Worm (Caenorhabditis elegans) whole organism, L4/young adult: ENCODE results near the gene dkc-1.
"Not testable (repeated sequence)": the region's sequence is repeated elsewhere in the genome, so short reads cannot be mapped to it uniquely, and the experiment has no call there.

Source experiments
- W03F9.2 ChIP-seq: fragments of 150-350 bp; optimal IDR thresholded peaks from 2 replicates; lab custom pipeline; 2014; ENCODE audit warnings: missing biosample characterization, missing genetic modification characterization
- dao-5 ChIP-seq: sonication (generic microtip); optimal IDR thresholded peaks from 2 replicates; lab custom pipeline; 2016; ENCODE audit warnings: missing genotype, missing genetic modification characterization, moderate library complexity, missing compliant biosample characterization
- him-1 ChIP-seq: sonication (generic microtip); optimal IDR thresholded peaks from 2 replicates; lab custom pipeline; 2016; ENCODE audit warnings: missing genotype, missing genetic modification reagents, missing genetic modification characterization, missing compliant biosample characterization

dkc-1 gene

DNA sequence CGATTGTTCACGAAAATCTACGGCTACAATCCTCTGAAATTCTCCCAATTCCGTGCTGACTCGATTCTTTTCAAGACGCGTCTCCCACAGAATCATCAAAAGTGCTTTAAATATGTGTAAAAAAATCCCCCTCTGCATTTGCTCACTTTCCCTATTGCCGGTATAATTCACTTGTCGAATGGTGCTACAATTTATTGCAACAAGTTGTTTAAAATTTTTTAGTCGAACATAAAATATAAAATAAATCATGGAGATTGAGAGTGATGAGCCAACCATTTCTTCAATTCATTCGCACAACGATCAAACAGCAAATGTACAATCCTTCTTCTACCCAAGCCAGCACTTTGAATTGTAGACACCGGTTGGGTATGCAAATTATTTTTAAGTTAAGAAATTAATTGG is 1.8 kb upstream of the dkc-1 start:
- TF ChIP-seq dao-5 (tag; lab: Kevin White, UChicago) (peak; percentile 41), him-1 (tag; lab: Kevin White, UChicago) (no peak)

DNA sequence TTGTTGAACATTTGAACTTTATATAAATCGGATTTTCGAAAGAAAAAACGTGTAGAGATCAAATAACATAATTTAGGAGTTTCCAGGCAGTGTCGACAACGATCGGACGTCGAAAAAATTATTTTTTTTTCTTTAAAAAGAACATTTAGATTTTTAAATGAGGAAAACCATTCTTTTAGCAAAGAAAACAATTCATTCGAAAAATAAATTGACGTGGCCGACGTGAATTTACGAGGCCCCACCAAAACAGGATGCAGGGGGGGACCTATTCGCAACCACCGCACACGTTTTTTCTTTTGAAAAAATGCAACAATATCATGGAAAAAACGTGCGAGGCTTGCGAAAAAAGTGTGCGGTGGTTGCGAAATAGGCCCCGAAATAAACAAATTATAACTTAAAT is 1.8 kb downstream of the dkc-1 start, which contains the start of gene enu-3.6:
Gene enu-3.6 (plus strand): TSS at position 392 of the 400 bp plus-strand sequence.
- not testable (repeated sequence) for TF ChIP-seq dao-5 (tag; lab: Kevin White, UChicago); him-1 (tag; lab: Kevin White, UChicago); W03F9.2

DNA sequence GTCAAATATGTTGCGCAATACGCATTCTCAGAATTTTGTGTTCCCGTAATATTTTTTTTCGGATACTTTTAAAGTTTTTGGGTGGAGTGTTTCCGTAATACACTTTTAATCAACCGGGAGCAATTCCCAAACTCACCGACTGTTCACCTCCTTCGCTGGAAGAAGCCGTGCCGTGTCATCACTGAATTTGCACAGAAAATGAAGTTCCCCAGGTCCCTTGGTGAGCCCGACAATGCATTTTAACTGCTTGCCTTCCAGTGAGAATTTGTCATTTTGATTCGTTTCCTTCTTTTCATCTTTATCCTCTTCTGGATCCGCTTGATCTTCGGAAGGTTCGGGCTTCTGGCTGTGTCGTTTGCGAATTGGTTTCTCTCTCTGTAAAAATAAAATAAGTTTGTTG is 6.2 kb downstream of the dkc-1 start:
- TF ChIP-seq dao-5 (tag; lab: Kevin White, UChicago) (no peak), him-1 (tag; lab: Kevin White, UChicago) (no peak), W03F9.2 (no peak)

DNA sequence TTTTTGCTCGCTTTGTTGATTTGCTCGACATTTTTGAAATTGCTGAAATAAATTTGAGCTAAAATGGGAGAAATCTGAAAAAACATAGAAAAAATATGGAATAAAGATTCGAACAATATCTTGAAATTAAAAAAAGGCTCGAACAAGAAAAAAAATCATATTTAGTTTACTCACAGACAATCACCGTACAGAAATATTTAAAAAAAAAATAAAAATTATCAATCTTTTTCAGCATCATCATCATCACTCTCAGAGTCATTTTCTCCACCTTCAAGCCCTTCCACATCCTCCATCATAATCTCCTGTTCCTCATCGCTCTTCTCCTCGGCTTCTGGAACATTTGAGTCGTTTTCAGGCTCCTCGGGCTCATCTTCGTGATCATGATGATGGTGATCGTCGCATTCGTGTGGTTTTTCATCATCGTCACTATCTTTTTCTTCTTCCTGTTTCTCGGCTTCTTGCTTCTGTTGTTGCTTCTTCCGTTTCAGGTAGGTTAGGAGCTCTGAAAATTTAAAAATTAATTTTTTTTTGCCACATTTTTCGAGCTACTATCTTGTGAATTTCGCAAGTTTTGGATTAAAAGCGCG is 7.3 kb downstream of the dkc-1 start, which contains the start of gene hpl-2:
Gene hpl-2 (minus strand): TSS at position 51 of the 587 bp plus-strand sequence.
- TF ChIP-seq W03F9.2: no peak
- no peak for TF ChIP-seq dao-5 (tag; lab: Kevin White, UChicago)

DNA sequence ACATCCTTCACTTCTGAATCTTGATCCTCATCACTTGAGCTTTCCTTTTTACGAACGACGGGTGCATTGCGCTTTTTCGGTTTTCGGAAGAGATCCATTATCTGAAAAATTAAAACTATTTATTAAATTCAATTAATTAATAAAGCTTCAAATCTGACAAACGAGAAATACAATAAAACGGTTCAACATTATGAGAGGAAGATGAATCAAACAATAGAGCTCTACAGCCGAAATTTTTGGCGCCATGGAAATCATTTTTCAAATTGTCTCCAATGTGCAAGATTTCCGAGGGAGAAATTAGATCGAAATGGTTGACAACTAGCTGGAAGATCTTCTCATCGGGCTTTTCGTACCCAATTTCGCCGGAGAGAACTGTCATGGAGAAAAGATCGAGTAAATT is 9.3 kb downstream of the dkc-1 start, which contains the start of gene rnf-113:
Gene rnf-113 (minus strand): TSS at position 101 of the 400 bp plus-strand sequence.
- no peak for TF ChIP-seq him-1 (tag; lab: Kevin White, UChicago)

DNA sequence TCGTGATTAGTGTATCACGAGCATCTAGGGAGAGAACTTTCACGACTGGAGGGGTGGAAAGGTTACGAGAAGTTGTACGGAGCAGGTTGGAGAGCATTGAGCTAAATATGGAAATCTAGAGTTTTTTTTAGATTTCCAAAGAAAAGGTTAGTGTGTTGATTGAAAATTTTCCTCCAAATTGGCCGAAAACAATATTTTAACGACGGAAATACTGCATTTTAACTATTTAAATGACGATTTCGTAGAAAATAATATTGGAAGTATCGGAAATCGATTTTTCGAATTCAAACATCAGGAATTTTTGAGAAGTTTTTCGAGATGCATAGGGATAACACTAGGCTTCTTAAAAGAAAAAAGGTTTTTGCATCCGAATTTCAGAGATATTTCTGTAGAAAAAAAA is 10.2 kb downstream of the dkc-1 start, which contains the start of gene K01G5.10:
Gene K01G5.10 (minus strand): TSS at position 101 of the 400 bp plus-strand sequence.
- TF ChIP-seq W03F9.2 (no peak), him-1 (tag; lab: Kevin White, UChicago) (no peak), dao-5 (tag; lab: Kevin White, UChicago) (no peak)

DNA sequence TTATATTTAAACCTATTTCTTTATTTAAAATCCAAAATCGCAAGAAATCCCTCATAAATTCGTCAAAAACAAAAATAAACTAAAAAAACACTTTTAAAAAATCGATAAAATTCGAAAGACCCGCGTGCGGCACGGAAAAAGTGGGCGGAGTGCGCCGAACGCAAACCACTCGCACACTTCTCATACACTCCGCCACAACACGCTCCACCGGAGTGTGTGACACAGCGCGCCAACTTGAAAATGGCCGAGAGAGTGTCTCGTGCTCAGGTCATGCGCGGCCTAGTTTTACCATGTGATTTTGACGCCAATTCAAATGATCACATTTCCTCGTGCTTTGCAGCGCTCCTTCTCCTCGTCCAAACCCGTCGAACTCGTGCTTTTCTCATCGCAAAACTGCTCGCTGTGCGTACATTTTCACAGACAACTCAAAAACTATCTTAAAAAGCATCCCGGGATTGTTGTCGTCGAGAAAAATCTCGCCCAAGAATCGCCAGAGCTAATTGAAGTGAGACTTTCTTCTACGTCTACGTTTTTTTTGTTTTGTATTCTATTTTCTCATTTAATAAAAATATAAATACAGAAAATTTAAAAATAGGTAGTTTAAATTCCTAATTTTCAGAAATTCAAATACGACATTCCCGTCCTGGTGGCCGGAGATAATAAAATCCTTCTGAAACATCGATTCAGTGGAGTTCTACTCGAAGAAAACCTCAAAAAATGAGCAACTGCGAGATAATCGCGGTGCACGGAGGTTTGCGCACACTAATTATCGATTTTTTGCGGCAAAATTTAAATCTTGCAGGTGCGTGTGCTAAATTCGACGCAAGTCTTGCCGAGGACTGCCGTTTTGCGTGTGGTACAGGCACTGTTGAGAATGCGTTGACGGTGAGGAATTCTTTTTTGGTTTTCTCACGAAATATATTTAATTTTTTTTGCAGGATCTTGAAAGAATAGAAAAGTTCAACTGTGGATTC is 11.1 kb downstream of the dkc-1 start, which contains the start of gene tasp-1:
Gene tasp-1 (plus strand): TSS at position 258 of the 974 bp plus-strand sequence.
- TF ChIP-seq W03F9.2 (peak; percentile 99), dao-5 (tag; lab: Kevin White, UChicago) (peak; percentile 89), him-1 (tag; lab: Kevin White, UChicago) (peak; percentile 99)

DNA sequence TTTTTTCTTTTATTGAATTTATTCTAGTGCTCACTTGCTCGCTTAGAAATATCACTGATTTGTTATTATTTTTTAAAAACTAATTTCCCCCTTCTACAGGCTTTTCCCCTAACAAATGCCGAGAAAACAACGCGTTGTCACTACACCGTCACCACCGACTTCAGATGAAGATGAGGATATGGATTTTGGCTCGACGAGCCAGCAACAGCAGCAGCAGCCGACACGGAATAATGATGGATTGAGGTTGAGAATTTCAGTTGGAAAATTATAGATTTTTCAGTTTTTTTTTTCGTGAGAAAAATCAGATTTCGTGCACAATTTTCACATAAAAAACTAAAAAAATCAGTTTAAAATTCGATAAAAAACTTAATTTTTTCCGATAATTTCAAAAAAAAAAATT is 14.8 kb downstream of the dkc-1 start, which contains the start of gene dpy-28:
Gene dpy-28 (plus strand): TSS at position 100 of the 400 bp plus-strand sequence.
- TF ChIP-seq him-1 (tag; lab: Kevin White, UChicago) (no peak), dao-5 (tag; lab: Kevin White, UChicago) (no peak), W03F9.2 (no peak)

DNA sequence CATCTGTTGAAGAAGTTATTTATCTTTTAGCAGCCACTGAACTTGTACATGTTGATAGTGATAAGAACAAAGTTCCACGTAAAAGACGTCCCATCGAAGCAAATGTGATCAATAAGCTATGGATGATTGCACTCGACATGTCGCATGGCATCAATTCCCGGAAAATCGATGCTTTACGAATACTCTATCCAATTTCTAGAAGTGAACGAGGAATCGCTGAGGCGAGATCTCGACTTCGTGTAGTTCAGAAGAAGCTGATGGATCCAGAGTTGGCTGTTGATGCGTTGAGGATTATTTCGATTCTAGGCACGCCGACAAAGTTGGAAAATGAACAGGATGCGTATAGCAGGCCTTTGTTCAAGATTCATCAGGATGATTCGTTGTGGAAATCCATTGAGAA is 21.5 kb downstream of the dkc-1 start:
- TF ChIP-seq him-1 (tag; lab: Kevin White, UChicago) (no peak), W03F9.2 (no peak), dao-5 (tag; lab: Kevin White, UChicago) (no peak)

DNA sequence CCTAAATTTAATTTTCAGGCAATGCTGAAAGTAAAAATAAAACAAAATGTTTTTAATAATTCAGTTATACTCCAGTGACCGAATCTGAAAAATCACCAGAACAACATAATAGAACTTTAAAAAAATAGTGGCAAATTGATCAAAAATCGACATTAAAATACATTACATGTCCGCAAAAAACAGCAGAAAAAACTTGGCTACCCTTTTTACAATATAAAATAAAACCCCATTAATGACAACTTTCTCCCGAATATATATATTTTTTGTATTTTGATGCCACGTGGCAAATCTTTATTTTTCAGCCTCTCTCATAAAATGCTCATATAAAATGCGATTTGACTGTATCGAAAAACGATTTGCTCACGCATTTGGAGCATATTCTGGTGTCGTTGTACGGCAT is 33.3 kb downstream of the dkc-1 start, which contains the start of gene ptr-19:
Gene ptr-19 (plus strand): TSS at position 301 of the 400 bp plus-strand sequence.
- TF ChIP-seq him-1 (tag; lab: Kevin White, UChicago) (no peak), dao-5 (tag; lab: Kevin White, UChicago) (no peak), W03F9.2 (no peak)

DNA sequence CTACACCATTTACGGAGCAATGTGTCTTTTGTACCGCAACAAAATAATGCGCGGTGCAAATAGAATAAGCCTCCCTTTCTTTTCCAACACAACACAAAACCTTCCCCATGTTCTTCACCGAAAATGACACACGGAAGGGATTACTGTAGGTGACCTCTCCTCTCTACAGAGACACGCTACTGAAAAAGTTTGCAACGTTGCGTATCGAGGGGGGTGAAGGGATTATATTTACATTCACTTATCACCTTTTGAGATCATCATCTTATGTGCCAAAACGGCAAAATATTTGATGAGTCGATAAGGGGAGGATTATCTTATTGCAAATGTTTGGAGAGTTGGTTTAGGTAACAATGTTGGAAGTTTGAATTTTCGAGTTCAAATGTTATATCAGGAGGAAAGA is 34.8 kb downstream of the dkc-1 start:
- TF ChIP-seq dao-5 (tag; lab: Kevin White, UChicago) (no peak), him-1 (tag; lab: Kevin White, UChicago) (no peak), W03F9.2 (no peak)

DNA sequence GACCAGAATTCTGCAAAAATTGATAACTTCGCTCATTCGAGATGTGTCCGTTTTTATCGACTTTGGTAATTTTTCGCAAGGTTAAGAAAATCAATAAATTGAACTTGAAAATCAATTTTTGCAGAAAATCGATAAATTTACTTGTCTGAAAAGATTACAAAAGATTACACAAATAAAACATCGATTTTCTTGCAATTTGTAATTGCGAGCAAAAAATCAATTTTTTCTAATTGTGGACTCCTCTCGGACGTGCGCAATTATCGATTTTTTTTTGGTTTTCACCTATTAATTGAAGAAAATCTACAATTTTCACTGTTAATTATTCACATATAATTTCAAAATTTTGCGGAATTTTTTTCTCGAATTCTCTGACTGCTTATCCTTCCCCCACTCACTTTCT is 43.0 kb downstream of the dkc-1 start:
- TF ChIP-seq him-1 (tag; lab: Kevin White, UChicago): no peak
- TF ChIP-seq dao-5 (tag; lab: Kevin White, UChicago): no peak

DNA sequence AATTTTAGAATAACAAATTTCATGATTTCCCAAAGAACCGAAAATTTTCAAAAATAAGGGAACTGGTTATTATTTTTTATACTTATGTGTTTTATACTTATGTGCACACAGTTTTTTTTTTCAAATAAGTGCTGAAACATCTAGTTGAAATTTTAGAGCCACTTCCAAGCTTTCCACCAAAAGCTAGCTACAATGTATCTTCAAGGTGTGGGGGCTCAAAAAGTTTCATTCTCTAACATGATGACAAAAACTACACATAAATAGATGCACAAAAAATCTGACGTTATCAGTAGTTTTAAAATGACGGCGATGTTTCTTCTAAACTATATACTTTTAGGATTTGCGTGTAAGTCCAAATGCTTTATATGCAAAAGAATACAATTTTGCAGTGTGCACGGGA is 45.8 kb downstream of the dkc-1 start, which contains the start of gene clec-163:
Gene clec-163 (plus strand): TSS at position 301 of the 400 bp plus-strand sequence.
- no peak for TF ChIP-seq W03F9.2
- no peak for TF ChIP-seq dao-5 (tag; lab: Kevin White, UChicago)
- no peak for TF ChIP-seq him-1 (tag; lab: Kevin White, UChicago)
